Worm (Caenorhabditis elegans) whole organism, L3 larva: ENCODE results near the gene ztf-31.

Experiments used
- R02D3.7 ChIP-seq: fragments of 150-350 bp; optimal IDR thresholded peaks from 2 replicates; lab custom pipeline; 2014; ENCODE audit warnings: missing biosample characterization, missing genetic modification characterization
- aly-2 ChIP-seq: fragments of 150-350 bp; optimal IDR thresholded peaks from 2 replicates; lab custom pipeline; 2014; ENCODE audit warnings: missing biosample characterization, missing genetic modification characterization
- ama-1 ChIP-seq: fragments of 150-350 bp; optimal IDR thresholded peaks from 2 replicates; lab custom pipeline; 2018
- ceh-28 ChIP-seq: fragments of 150-350 bp; optimal IDR thresholded peaks from 2 replicates; lab custom pipeline; 2014; ENCODE audit warnings: missing biosample characterization, missing genetic modification reagents, missing genetic modification characterization
- ceh-9 ChIP-seq: sonication (generic microtip); optimal IDR thresholded peaks from 2 replicates; lab custom pipeline; 2018; ENCODE audit warnings: missing biosample characterization, missing genetic modification characterization
- egl-27 ChIP-seq: sonication (generic microtip); optimal IDR thresholded peaks from 4 replicates; lab custom pipeline; 2017; ENCODE audit warnings: missing biosample characterization, missing genetic modification reagents, missing genetic modification characterization
- egl-5 ChIP-seq: fragments of 150-350 bp; optimal IDR thresholded peaks from 2 replicates; lab custom pipeline; 2017; ENCODE audit warnings: missing biosample characterization, missing genetic modification reagents, missing genetic modification characterization, inconsistent platforms
- elt-1 ChIP-seq: fragments of 150-350 bp; optimal IDR thresholded peaks from 2 replicates; lab custom pipeline; 2014; ENCODE audit warnings: missing biosample characterization, missing genetic modification characterization
- elt-2 ChIP-seq: sonication (generic microtip); optimal IDR thresholded peaks from 2 replicates; lab custom pipeline; 2016; ENCODE audit warnings: missing genetic modification reagents, mild to moderate bottlenecking, missing genetic modification characterization, missing compliant biosample characterization
- elt-3 ChIP-seq, 3 experiments: fragments of 150-350 bp in 1 of 3; sonication (generic microtip) in 2 of 3; optimal IDR thresholded peaks; 2 replicates in 2 of 3; 4 replicates in 1 of 3; lab custom pipeline; 2014 to 2017; ENCODE audit warnings: missing biosample characterization in 3 of 3, missing genetic modification characterization in 3 of 3
- eor-1 ChIP-seq, 2 experiments: fragments of 150-350 bp; optimal IDR thresholded peaks; 2 replicates each; lab custom pipeline; 2014 to 2018; ENCODE audit warnings: missing biosample characterization in 2 of 2, missing genetic modification characterization in 2 of 2
- fkh-10 ChIP-seq: sonication (generic microtip); optimal IDR thresholded peaks from 2 replicates; lab custom pipeline; 2017; ENCODE audit warnings: missing biosample characterization, missing genetic modification reagents, missing genetic modification characterization
- fkh-2 ChIP-seq: fragments of 150-350 bp; optimal IDR thresholded peaks from 2 replicates; lab custom pipeline; 2014; ENCODE audit warnings: missing biosample characterization, missing genetic modification reagents, missing genetic modification characterization
- fos-1 ChIP-seq: fragments of 150-350 bp; optimal IDR thresholded peaks from 2 replicates; lab custom pipeline; 2014; ENCODE audit warnings: missing biosample characterization, missing genetic modification characterization
- hmg-11 ChIP-seq: sonication (generic microtip); optimal IDR thresholded peaks from 2 replicates; lab custom pipeline; 2016; ENCODE audit warnings: missing genetic modification characterization, missing compliant biosample characterization
- lin-15B ChIP-seq: fragments of 150-350 bp; optimal IDR thresholded peaks from 2 replicates; lab custom pipeline; 2014; ENCODE audit warnings: missing biosample characterization, missing genetic modification characterization
- lin-39 ChIP-seq: fragments of 150-350 bp; optimal IDR thresholded peaks from 2 replicates; lab custom pipeline; 2018; ENCODE audit warnings: missing biosample characterization, missing genetic modification reagents, missing genetic modification characterization
- lsy-12 ChIP-seq: sonication (generic microtip); optimal IDR thresholded peaks from 2 replicates; lab custom pipeline; 2016; ENCODE audit warnings: mild to moderate bottlenecking, missing genetic modification characterization, missing compliant biosample characterization
- mdl-1 ChIP-seq: fragments of 150-350 bp; optimal IDR thresholded peaks from 2 replicates; lab custom pipeline; 2014; ENCODE audit warnings: missing biosample characterization, missing genetic modification characterization
- nfya-1 ChIP-seq: sonication (generic microtip); optimal IDR thresholded peaks from 2 replicates; lab custom pipeline; 2017; ENCODE audit warnings: missing genetic modification characterization, mild to moderate bottlenecking, missing compliant biosample characterization, antibody characterized with exemption, moderate library complexity; ENCODE audit not compliant: insufficient read depth
- nhr-11 ChIP-seq: fragments of 150-350 bp; optimal IDR thresholded peaks from 2 replicates; lab custom pipeline; 2014; ENCODE audit warnings: missing biosample characterization, missing genetic modification characterization
- nhr-23 ChIP-seq: fragments of 150-350 bp; optimal IDR thresholded peaks from 2 replicates; lab custom pipeline; 2014; ENCODE audit warnings: missing biosample characterization, missing genetic modification reagents, missing genetic modification characterization
- nhr-237 ChIP-seq: fragments of 150-350 bp; optimal IDR thresholded peaks from 2 replicates; lab custom pipeline; 2014; ENCODE audit warnings: missing biosample characterization, missing genetic modification characterization
- nhr-25 ChIP-seq: sonication (generic microtip); optimal IDR thresholded peaks from 2 replicates; lab custom pipeline; 2017; ENCODE audit warnings: missing biosample characterization, missing genetic modification characterization
- nhr-28 ChIP-seq: fragments of 150-350 bp; optimal IDR thresholded peaks from 2 replicates; lab custom pipeline; 2014; ENCODE audit warnings: missing biosample characterization, missing genetic modification characterization
- nhr-43 ChIP-seq: sonication (generic microtip); optimal IDR thresholded peaks from 2 replicates; lab custom pipeline; 2016; ENCODE audit warnings: mild to moderate bottlenecking, missing genetic modification characterization, missing compliant biosample characterization; ENCODE audit not compliant: poor library complexity, severe bottlenecking
- nhr-67 ChIP-seq: fragments of 150-350 bp; optimal IDR thresholded peaks from 2 replicates; lab custom pipeline; 2014; ENCODE audit warnings: missing biosample characterization, missing genetic modification characterization
- nhr-76 ChIP-seq: fragments of 150-350 bp; sonication (generic microtip); optimal IDR thresholded peaks from 5 replicates; lab custom pipeline; 2014; ENCODE audit warnings: missing biosample characterization, missing genetic modification characterization
- nhr-77 ChIP-seq: fragments of 150-350 bp; optimal IDR thresholded peaks from 2 replicates; lab custom pipeline; 2014; ENCODE audit warnings: missing biosample characterization, missing genetic modification characterization
- pha-4 ChIP-seq: fragments of 150-350 bp; optimal IDR thresholded peaks from 2 replicates; lab custom pipeline; 2014; ENCODE audit warnings: missing biosample characterization, missing genetic modification reagents, missing genetic modification characterization
- sea-2 ChIP-seq: fragments of 150-350 bp; sonication (generic microtip); optimal IDR thresholded peaks from 4 replicates; lab custom pipeline; 2014; ENCODE audit warnings: missing biosample characterization, missing genetic modification reagents, missing genetic modification characterization
- skn-1 ChIP-seq: fragments of 150-350 bp; optimal IDR thresholded peaks from 2 replicates; lab custom pipeline; 2014; ENCODE audit warnings: missing biosample characterization, missing genetic modification characterization
- snpc-4 ChIP-seq: fragments of 150-350 bp; optimal IDR thresholded peaks from 2 replicates; lab custom pipeline; 2014; ENCODE audit warnings: missing biosample characterization, missing genetic modification characterization
- zag-1 ChIP-seq: fragments of 150-350 bp; optimal IDR thresholded peaks from 2 replicates; lab custom pipeline; 2014; ENCODE audit warnings: missing biosample characterization, missing genetic modification characterization
- ztf-11 ChIP-seq: fragments of 150-350 bp; optimal IDR thresholded peaks from 2 replicates; lab custom pipeline; 2014; ENCODE audit warnings: missing biosample characterization, missing genetic modification characterization
- ztf-4 ChIP-seq: fragments of 150-350 bp; optimal IDR thresholded peaks from 2 replicates; lab custom pipeline; 2014; ENCODE audit warnings: missing biosample characterization, missing genetic modification characterization

Gene ztf-31

ce11 chrIII:7221103-7221502 is 20.1 kb upstream of the ztf-31 start:
- no peak for TF ChIP-seq nhr-28 (tag; lab: Kevin White, UChicago)

- TF ChIP-seq nhr-76: no peak
- TF ChIP-seq nhr-77: no peak
- no peak for TF ChIP-seq ztf-11
- TF ChIP-seq snpc-4: no peak
- TF ChIP-seq fkh-10 (GFP tag; lab: Kevin White, UChicago): no peak
Measured at ce11 chrIII:7223029-7223428, 18.1 kb upstream of the ztf-31 start, which contains the start of gene der-2. Gene der-2 (minus strand): TSS chrIII:7223129.

DNA sequence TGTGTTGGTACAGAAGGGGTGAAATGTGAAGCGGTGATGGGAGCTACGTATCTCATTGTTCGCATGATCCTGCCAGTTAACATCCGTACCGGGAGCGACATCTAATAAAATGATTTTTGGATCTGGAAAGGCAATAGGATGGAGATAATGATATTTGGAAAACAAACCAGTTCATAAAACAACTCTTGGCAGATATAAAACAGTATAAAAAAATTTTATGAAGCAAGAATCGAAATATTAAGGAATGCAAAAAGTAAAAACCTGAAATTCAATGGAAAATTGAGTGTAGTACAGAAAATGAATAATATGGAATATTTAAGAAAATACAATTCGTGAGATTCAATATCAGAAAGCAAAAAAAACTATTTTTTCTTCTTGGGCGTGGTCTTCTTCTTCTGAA is 14.6 kb upstream of the ztf-31 start, which contains the start of gene hsp-75:
TSS of gene hsp-75 (minus strand) at position 101 of the 400 bp plus-strand sequence.
- no peak for TF ChIP-seq nhr-237 (tag; lab: Kevin White, UChicago)
- TF ChIP-seq nhr-28 (tag; lab: Kevin White, UChicago): no peak
- no peak for TF ChIP-seq pha-4
- no peak for TF ChIP-seq nhr-76
- no peak for TF ChIP-seq lin-39 (tag; lab: Kevin White, UChicago)
- TF ChIP-seq egl-5: no peak
- no peak for TF ChIP-seq elt-3 (tag; optimal IDR thresholded peaks at IDR 0.05; lab: Kevin White, UChicago)
- TF ChIP-seq nhr-23 (tag; lab: Kevin White, UChicago): no peak
- TF ChIP-seq hmg-11 (tag; lab: Kevin White, UChicago): no peak
- TF ChIP-seq fkh-2 (tag; lab: Kevin White, UChicago): no peak
- TF ChIP-seq ama-1 (lab: Kevin White, UChicago): no peak
- TF ChIP-seq nhr-25: no peak
- no peak for TF ChIP-seq lsy-12 (tag; lab: Kevin White, UChicago)
- TF ChIP-seq eor-1 (tag; optimal IDR thresholded peaks at IDR 0.05; lab: Kevin White, UChicago): no peak
- TF ChIP-seq nhr-43 (tag; lab: Kevin White, UChicago): no peak
- TF ChIP-seq elt-2 (tag; lab: Kevin White, UChicago): no peak
- no peak for TF ChIP-seq nhr-77
- no peak for TF ChIP-seq mdl-1 (tag; lab: Kevin White, UChicago)

- TF ChIP-seq egl-27 (tag; lab: Kevin White, UChicago) (no peak), fos-1 (tag; lab: Kevin White, UChicago) (no peak), nhr-25 (no peak), elt-2 (tag; lab: Kevin White, UChicago) (no peak), lin-15B (no peak), ceh-9 (no peak), elt-1 (no peak), ceh-28 (no peak), mdl-1 (tag; lab: Kevin White, UChicago) (no peak), fkh-2 (tag; lab: Kevin White, UChicago) (no peak), fkh-10 (GFP tag; lab: Kevin White, UChicago) (no peak), nhr-43 (tag; lab: Kevin White, UChicago) (no peak), sea-2 (GFP tag; lab: Kevin White, UChicago) (no peak), nhr-11 (tag; lab: Kevin White, UChicago) (no peak)
Measured at ce11 chrIII:7229687-7230086, 11.5 kb upstream of the ztf-31 start, which contains the start of gene R151.8. Gene R151.8 (minus strand): TSS chrIII:7229787.

ce11 chrIII:7230841-7231240 is 10.3 kb upstream of the ztf-31 start, which contains the start of gene R151.10:
Gene R151.10 (minus strand): TSS chrIII:7230941.
- TF ChIP-seq fkh-2 (tag; lab: Kevin White, UChicago) (no peak), ztf-11 (no peak), lin-39 (tag; lab: Kevin White, UChicago) (no peak), zag-1 (tag; lab: Kevin White, UChicago) (no peak), nhr-237 (tag; lab: Kevin White, UChicago) (no peak), nhr-67 (tag; lab: Kevin White, UChicago) (no peak), nhr-25 (no peak), fkh-10 (GFP tag; lab: Kevin White, UChicago) (no peak), snpc-4 (no peak), nhr-11 (tag; lab: Kevin White, UChicago) (no peak), egl-27 (tag; lab: Kevin White, UChicago) (no peak), hmg-11 (tag; lab: Kevin White, UChicago) (no peak), mdl-1 (tag; lab: Kevin White, UChicago) (no peak), eor-1 (tag; optimal IDR thresholded peaks at IDR 0.05; lab: Kevin White, UChicago) (no peak), R02D3.7 (no peak)

- no peak for TF ChIP-seq nhr-28 (tag; lab: Kevin White, UChicago)
- TF ChIP-seq nfya-1 (tag; lab: Kevin White, UChicago): no peak
- TF ChIP-seq fos-1 (tag; lab: Kevin White, UChicago): no peak
- no peak for TF ChIP-seq nhr-25
- TF ChIP-seq ztf-4 (tag; lab: Kevin White, UChicago): no peak
- no peak for TF ChIP-seq elt-2 (tag; lab: Kevin White, UChicago)
- TF ChIP-seq egl-27 (tag; lab: Kevin White, UChicago): no peak
- TF ChIP-seq hmg-11 (tag; lab: Kevin White, UChicago): no peak
- TF ChIP-seq aly-2: no peak
- TF ChIP-seq pha-4: no peak
- no peak for TF ChIP-seq lin-39 (tag; lab: Kevin White, UChicago)
- TF ChIP-seq skn-1 (tag; lab: Kevin White, UChicago): no peak
Measured at ce11 chrIII:7232782-7233181, 8.4 kb upstream of the ztf-31 start, which contains the start of gene adr-2. Gene adr-2 (minus strand): TSS chrIII:7232882.
